Worm (Caenorhabditis elegans): ENCODE results near the gene nas-37.

DNA sequence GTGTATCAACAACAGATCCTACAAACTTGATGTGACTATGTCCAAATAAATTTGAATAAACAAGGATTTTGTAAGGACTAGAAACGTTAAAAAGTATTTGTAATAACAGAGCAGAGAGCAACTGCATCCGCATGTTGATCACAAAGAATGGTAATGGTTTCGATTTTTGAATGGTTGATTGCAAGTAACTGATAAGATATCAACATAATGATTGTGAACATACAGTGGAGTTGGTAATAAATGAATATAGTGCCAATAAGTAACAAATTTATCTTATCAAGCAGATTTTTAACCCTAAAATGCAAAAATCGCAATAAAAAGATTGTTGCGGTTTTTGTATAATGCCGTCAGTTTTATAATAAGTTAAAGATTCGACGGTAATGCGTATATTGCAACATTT, 23.9 kb downstream of the nas-37 start, which contains the start of gene ugt-23:
- TF ChIP-seq elt-3 (tag; optimal IDR thresholded peaks at IDR 0.05) (no peak), lir-3 (tag; optimal IDR thresholded peaks at IDR 0.05; ENCODE audit: poor library complexity) (no peak), fos-1 (tag; optimal IDR thresholded peaks at IDR 0.05) (no peak), sox-4 (tag; optimal IDR thresholded peaks at IDR 0.05) (no peak), nhr-28 (tag; optimal IDR thresholded peaks at IDR 0.05) (no peak)
